Fruit fly (Drosophila melanogaster) Kc167 (cell line): Measurements from ENCODE around the gene CG9154.

Experiments
- Myc ChIP-seq: fragments of >200 bp; optimal IDR thresholded peaks from 2 replicates; lab custom pipeline; 2017; ENCODE audit warnings: missing external identifiers
- h ChIP-seq: fragments of >200 bp; optimal IDR thresholded peaks from 3 replicates; lab custom pipeline; 2018; ENCODE audit warnings: missing external identifiers
- insv ChIP-seq: fragments of >200 bp; optimal IDR thresholded peaks from 3 replicates; lab custom pipeline; 2018; ENCODE audit warnings: missing external identifiers
- psq ChIP-seq: fragments of >200 bp; optimal IDR thresholded peaks from 2 replicates; lab custom pipeline; 2017; ENCODE audit warnings: missing external identifiers
- ttk ChIP-seq: sonication (Bioruptor generic); optimal IDR thresholded peaks from 2 replicates; lab custom pipeline; 2017; ENCODE audit warnings: missing external identifiers

DNA sequence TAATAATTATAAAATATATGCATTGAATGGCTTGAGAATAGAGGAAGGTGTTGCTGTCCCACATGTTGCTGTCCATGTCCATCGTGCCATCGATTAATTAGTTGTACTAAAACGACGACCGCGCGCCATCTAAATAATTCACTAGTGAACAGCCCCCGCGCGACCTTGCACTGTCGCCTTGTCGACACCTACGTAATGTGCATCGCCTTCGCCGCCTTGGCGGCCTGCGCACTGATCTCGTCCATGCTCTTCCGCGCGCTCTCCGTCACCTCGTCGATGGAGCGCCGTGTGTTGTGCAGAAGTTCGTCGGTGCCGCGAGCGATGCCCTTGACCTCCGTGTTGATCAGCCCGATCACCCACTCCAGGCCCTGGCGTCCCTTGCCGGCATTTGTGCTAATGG, 23.6 kb downstream of the CG9154 start:
- TF ChIP-seq psq (lab: Kevin White, UChicago) (no peak), h (no peak), Myc (no peak), insv (no peak), ttk (lab: Kevin White, UChicago) (no peak)
